Worm (Caenorhabditis elegans): ENCODE results near the gene F19B10.2.

F19B10.2 gene

ce11 chrII:3694664-3695063, 19.4 kb downstream of the F19B10.2 start, which contains the start of gene srx-102:
srx-102 (minus strand) TSS chrII:3694764.
- TF ChIP-seq ztf-26 (tag; optimal IDR thresholded peaks at IDR 0.05) (no peak), lag-1 (GFP tag; IDR thresholded peaks at IDR 0.05) (no peak), lin-40 (tag; optimal IDR thresholded peaks at IDR 0.05) (no peak), madf-6 (GFP tag; IDR thresholded peaks at IDR 0.05) (no peak), ets-4 (GFP tag; optimal IDR thresholded peaks at IDR 0.05) (no peak), F57A8.1 (GFP tag; optimal IDR thresholded peaks at IDR 0.05) (no peak), akir-1 (GFP tag; optimal IDR thresholded peaks at IDR 0.05) (no peak), nfya-2 (GFP tag; IDR thresholded peaks at IDR 0.05) (no peak), lsl-1 (GFP tag; optimal IDR thresholded peaks at IDR 0.05) (no peak), snpc-3.4 (tag; optimal IDR thresholded peaks at IDR 0.05) (no peak), sdz-38 (tag; optimal IDR thresholded peaks at IDR 0.05) (no peak), aptf-2 (GFP tag; conservative IDR thresholded peaks at IDR 0.05) (no peak), repo-1 (tag; optimal IDR thresholded peaks at IDR 0.05) (no peak), bed-1 (GFP tag; IDR thresholded peaks at IDR 0.05) (no peak), ekl-4 (GFP tag; IDR thresholded peaks at IDR 0.05) (no peak), madf-8 (GFP tag; conservative IDR thresholded peaks at IDR 0.05) (no peak), nhr-90 (tag; optimal IDR thresholded peaks at IDR 0.05) (no peak)

- TF ChIP-seq bed-1 (GFP tag; IDR thresholded peaks at IDR 0.05) (no peak), ceh-40 (GFP tag; IDR thresholded peaks at IDR 0.05) (no peak), ama-1 (optimal IDR thresholded peaks at IDR 0.05) (no peak), ama-1 (GFP tag; optimal IDR thresholded peaks at IDR 0.05) (no peak), T07F8.4 (tag; optimal IDR thresholded peaks at IDR 0.05) (no peak), zfh-2 (GFP tag; conservative IDR thresholded peaks at IDR 0.05) (no peak), attf-6 (GFP tag; IDR thresholded peaks at IDR 0.05) (no peak), hlh-26 (GFP tag; conservative IDR thresholded peaks at IDR 0.05) (no peak), egl-44 (GFP tag; IDR thresholded peaks at IDR 0.05) (no peak), F39B2.1 (GFP tag; IDR thresholded peaks at IDR 0.05) (no peak), unc-130 (GFP tag; optimal IDR thresholded peaks at IDR 0.05) (no peak), ccch-3 (GFP tag; optimal IDR thresholded peaks at IDR 0.05) (no peak), rec-8 (tag; optimal IDR thresholded peaks at IDR 0.05) (no peak), F33H1.4 (GFP tag; IDR thresholded peaks at IDR 0.05) (no peak)
Observed at ce11 chrII:3699591-3699990, 24.3 kb downstream of the F19B10.2 start, which contains the start of gene srx-104. srx-104 (minus strand) TSS chrII:3699691.

ce11 chrII:3701305-3701704, 26.0 kb downstream of the F19B10.2 start, which contains the start of gene srx-105:
srx-105 (minus strand) TSS chrII:3701405.
- no peak for TF ChIP-seq cebp-1 (GFP tag; IDR thresholded peaks at IDR 0.05)
- TF ChIP-seq cebp-1 (tag; optimal IDR thresholded peaks at IDR 0.05), result no peak
- TF ChIP-seq nhr-120 (GFP tag; IDR thresholded peaks at IDR 0.05), result no peak
- no peak for TF ChIP-seq F49E8.2 (tag; optimal IDR thresholded peaks at IDR 0.05; ENCODE audit: insufficient read depth)
- TF ChIP-seq Y53G8AR.9 (GFP tag; conservative IDR thresholded peaks at IDR 0.05), result no peak
- TF ChIP-seq madf-10 (tag; optimal IDR thresholded peaks at IDR 0.05), result no peak
- TF ChIP-seq atf-7 (tag; optimal IDR thresholded peaks at IDR 0.05), result no peak
- TF ChIP-seq hlh-12 (tag; optimal IDR thresholded peaks at IDR 0.05), result no peak
- TF ChIP-seq egl-18 (GFP tag; IDR thresholded peaks at IDR 0.05), result no peak
- no peak for TF ChIP-seq ekl-4 (GFP tag; IDR thresholded peaks at IDR 0.05)
- no peak for TF ChIP-seq ztf-28 (GFP tag; IDR thresholded peaks at IDR 0.05)
- TF ChIP-seq F39B2.1 (GFP tag; IDR thresholded peaks at IDR 0.05), result no peak
- no peak for TF ChIP-seq rcor-1 (GFP tag; IDR thresholded peaks at IDR 0.05)
- no peak for TF ChIP-seq madf-6 (GFP tag; IDR thresholded peaks at IDR 0.05)
- no peak for TF ChIP-seq lir-1 (GFP tag; conservative IDR thresholded peaks at IDR 0.05)
- TF ChIP-seq egl-44 (GFP tag; IDR thresholded peaks at IDR 0.05), result no peak
- TF ChIP-seq tlf-1 (GFP tag; optimal IDR thresholded peaks at IDR 0.05), result no peak
- no peak for TF ChIP-seq mes-4 (tag; optimal IDR thresholded peaks at IDR 0.05)
- TF ChIP-seq nfya-1 (tag; optimal IDR thresholded peaks at IDR 0.05; ENCODE audit: borderline replicate concordance, insufficient read depth), result no peak
